Fruit fly (Drosophila melanogaster): ENCODE data around the gene norpA.

norpA gene

DNA sequence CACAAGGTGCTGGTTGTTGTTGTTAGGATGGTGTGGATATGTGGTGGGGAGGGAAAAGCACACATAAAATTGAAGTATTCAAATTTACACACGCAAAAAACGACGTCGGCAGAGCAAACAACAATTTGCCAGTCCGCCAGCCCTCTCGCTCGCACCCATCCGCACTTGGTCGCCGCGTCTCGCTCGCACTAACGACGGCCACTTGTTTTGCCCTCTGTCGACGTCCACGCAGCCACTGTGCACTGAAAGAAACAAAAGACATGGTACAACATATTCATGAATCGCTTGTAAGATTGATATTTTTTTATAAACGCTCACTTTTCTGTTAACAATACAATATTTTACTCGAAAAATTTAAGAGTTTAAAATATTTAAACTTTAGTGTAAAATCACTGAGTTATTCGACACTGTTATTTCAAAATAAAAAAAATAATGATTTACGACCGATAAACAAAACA is 1.5 kb downstream of the norpA start (continued):
- TF ChIP-seq ATbp (GFP tag; optimal IDR thresholded peaks at IDR 0.05) (no peak), CG9727 (GFP tag; optimal IDR thresholded peaks at IDR 0.05) (peak; percentile 66), Oaz (GFP tag; IDR thresholded peaks at IDR 0.05) (no peak), trem (tag; optimal IDR thresholded peaks at IDR 0.05) (peak; percentile 3), Sin3A (optimal IDR thresholded peaks at IDR 0.05) (no peak), Chrac-16 (GFP tag; optimal IDR thresholded peaks at IDR 0.05) (peak; percentile 45), CG31365 (tag; optimal IDR thresholded peaks at IDR 0.05) (no peak), CG15601 (tag; optimal IDR thresholded peaks at IDR 0.05) (no peak), CG4730 (GFP tag; IDR thresholded peaks at IDR 0.05) (no peak), eyg (GFP tag; optimal IDR thresholded peaks at IDR 0.05) (peak; percentile 5), Bteb2 (GFP tag; optimal IDR thresholded peaks at IDR 0.05) (peak; percentile 40), CG11560 (tag; IDR thresholded peaks at IDR 0.05) (0 out of 3 replicates have a peak, but pooled peaks have one; percentile 38), row (GFP tag; IDR thresholded peaks at IDR 0.05) (peak; percentile 67), CG1233 (GFP tag; optimal IDR thresholded peaks at IDR 0.05) (peak; percentile 40), schlank (tag; optimal IDR thresholded peaks at IDR 0.05) (no peak), CG6254 (GFP tag; optimal IDR thresholded peaks at IDR 0.05) (no peak), CoRest (tag; optimal IDR thresholded peaks at IDR 0.05) (peak; percentile 68), ewg (GFP tag; optimal IDR thresholded peaks at IDR 0.05) (peak; percentile 12), hbn (GFP tag; IDR thresholded peaks at IDR 0.05; ENCODE audit: partially characterized antibody) (no peak), az2 (GFP tag; optimal IDR thresholded peaks at IDR 0.05) (peak; percentile 53), CG8089 (GFP tag; optimal IDR thresholded peaks at IDR 0.05) (no peak), CG8924 (tag; optimal IDR thresholded peaks at IDR 0.05) (peak; percentile 56), chm (GFP tag; IDR thresholded peaks at IDR 0.05) (no peak), NK7.1 (GFP tag; optimal IDR thresholded peaks at IDR 0.05) (no peak), CG17328 (GFP tag; IDR thresholded peaks at IDR 0.05) (peak; percentile 36; the same call in 1 of the 2 replicates), CG13424 (tag; optimal IDR thresholded peaks at IDR 0.05) (peak; percentile 67), lilli (GFP tag; optimal IDR thresholded peaks at IDR 0.05) (peak; percentile 72), HmgZ (tag; optimal IDR thresholded peaks at IDR 0.05) (peak; percentile 4), cad (GFP tag; optimal IDR thresholded peaks at IDR 0.05) (no peak), dan (GFP tag; IDR thresholded peaks at IDR 0.05) (no peak), CG13894 (tag; optimal IDR thresholded peaks at IDR 0.05) (peak; percentile 14), sisA (GFP tag; IDR thresholded peaks at IDR 0.05) (peak; percentile 54), peb (GFP tag; IDR thresholded peaks at IDR 0.05) (no peak), da (GFP tag; optimal IDR thresholded peaks at IDR 0.05) (no peak), CkIIα-i1 (GFP tag; IDR thresholded peaks at IDR 0.05) (no peak), dpn (GFP tag; optimal IDR thresholded peaks at IDR 0.05) (peak; percentile 49 to 62), CG7839 (tag; optimal IDR thresholded peaks at IDR 0.05) (peak; percentile 75), zf30C (GFP tag; optimal IDR thresholded peaks at IDR 0.05) (peak; percentile 39), Adf1 (GFP tag; IDR thresholded peaks at IDR 0.05) (peak; percentile 95), croc (GFP tag; conservative IDR thresholded peaks at IDR 0.05) (no peak), fd96Cb (tag; optimal IDR thresholded peaks at IDR 0.05) (peak; percentile 49), Dbx (GFP tag; IDR thresholded peaks at IDR 0.05) (peak; percentile 52; the same call in 2 of the 3 replicates), CG7271 (tag; optimal IDR thresholded peaks at IDR 0.05) (no peak), HLH54F (GFP tag; optimal IDR thresholded peaks at IDR 0.05) (peak; percentile 63), slou (GFP tag; optimal IDR thresholded peaks at IDR 0.05) (peak; percentile 63), CG18619 (GFP tag; optimal IDR thresholded peaks at IDR 0.05) (peak; percentile 66), zfh1 (GFP tag; IDR thresholded peaks at IDR 0.05) (peak; percentile 22; the same call in 1 of the 3 replicates), wdn (GFP tag; IDR thresholded peaks at IDR 0.05) (0 out of 2 replicates have a peak, but pooled peaks have one; percentile 50), CG1024 (GFP tag; IDR thresholded peaks at IDR 0.05) (0 out of 2 replicates have a peak, but pooled peaks have one; percentile 4), CG2116 (GFP tag; optimal IDR thresholded peaks at IDR 0.05) (peak; percentile 28), CG13624 (GFP tag; optimal IDR thresholded peaks at IDR 0.05) (peak; percentile 38), CG4328 (GFP tag; optimal IDR thresholded peaks at IDR 0.05) (peak; percentile 41)

Measured in whole organism, embryonic.